Worm (Caenorhabditis elegans) whole organism, L1 larva: Measurements from ENCODE around the gene R07E5.11.

Experiments used
- C16A3.4 ChIP-seq: fragments of 150-350 bp; optimal IDR thresholded peaks from 2 replicates; lab custom pipeline; 2014; ENCODE audit warnings: missing biosample characterization, missing genetic modification characterization
- aly-2 ChIP-seq: fragments of 150-350 bp; optimal IDR thresholded peaks from 2 replicates; lab custom pipeline; 2014; ENCODE audit warnings: missing biosample characterization, missing genetic modification characterization
- ceh-90 ChIP-seq: sonication (generic microtip); optimal IDR thresholded peaks from 2 replicates; lab custom pipeline; 2016; ENCODE audit warnings: missing genetic modification characterization, missing compliant biosample characterization
- dsc-1 ChIP-seq: sonication (generic microtip); optimal IDR thresholded peaks from 2 replicates; lab custom pipeline; 2016; ENCODE audit warnings: mild to moderate bottlenecking, missing genetic modification characterization, missing compliant biosample characterization
- efl-1 ChIP-seq, 4 experiments: fragments of 150-350 bp; optimal IDR thresholded peaks in 3 of 4; peaks in 1 of 4; 1 replicate in 1 of 4; 2 replicates in 3 of 4; lab custom pipeline; 2014; ENCODE audit warnings: missing biosample characterization in 2 of 4, missing genetic modification characterization in 2 of 4, missing genetic modification reagents in 2 of 4
- egl-13 ChIP-seq: sonication (generic microtip); optimal IDR thresholded peaks from 2 replicates; lab custom pipeline; 2016; ENCODE audit warnings: missing genotype, missing genetic modification reagents, missing genetic modification characterization, missing compliant biosample characterization
- egl-27 ChIP-seq, 2 experiments: fragments of 150-350 bp in 1 of 2; sonication (generic microtip); optimal IDR thresholded peaks; 3 replicates each; lab custom pipeline; 2017 to 2018; ENCODE audit warnings: missing biosample characterization in 2 of 2, missing genetic modification characterization in 2 of 2, missing genetic modification reagents in 2 of 2
- ets-5 ChIP-seq: fragments of 200-800 bp; sonication (Bioruptor generic); IDR thresholded peaks from 2 replicates; pipeline ENCODE4 v1.3.6; 2022; ENCODE audit warnings: missing genetic modification characterization, missing compliant biosample characterization
- hlh-4 ChIP-seq: sonication (generic microtip); optimal IDR thresholded peaks from 2 replicates; lab custom pipeline; 2016; ENCODE audit warnings: mild to moderate bottlenecking, missing genetic modification characterization, missing compliant biosample characterization
- irx-1 ChIP-seq: sonication (generic microtip); optimal IDR thresholded peaks from 2 replicates; lab custom pipeline; 2016; ENCODE audit warnings: missing genetic modification characterization, missing compliant biosample characterization
- jun-1 ChIP-seq: fragments of 150-350 bp; optimal IDR thresholded peaks from 2 replicates; lab custom pipeline; 2014; ENCODE audit warnings: missing biosample characterization, missing genetic modification reagents, missing genetic modification characterization
- lin-35 ChIP-seq, 2 experiments: fragments of 150-350 bp; optimal IDR thresholded peaks; 2 replicates each; lab custom pipeline; 2014; ENCODE audit warnings: missing biosample characterization in 2 of 2, missing genetic modification characterization in 2 of 2, missing genetic modification reagents in 2 of 2
- lir-3 ChIP-seq: sonication (generic microtip); optimal IDR thresholded peaks from 2 replicates; lab custom pipeline; 2016; ENCODE audit warnings: mild to moderate bottlenecking, missing genetic modification characterization, moderate library complexity, missing compliant biosample characterization; ENCODE audit not compliant: poor library complexity
- lsy-2 ChIP-seq, 2 experiments: fragments of 150-350 bp; optimal IDR thresholded peaks; 2 replicates each; lab custom pipeline; 2014; ENCODE audit warnings: missing biosample characterization in 2 of 2, missing genetic modification characterization in 2 of 2
- mdl-1 ChIP-seq, 2 experiments: fragments of 150-350 bp; optimal IDR thresholded peaks; 2 replicates each; lab custom pipeline; 2014 to 2017; ENCODE audit warnings: missing biosample characterization in 2 of 2, missing genetic modification characterization in 2 of 2, inconsistent platforms in 1 of 2
- nhr-19 ChIP-seq: fragments of 200-800 bp; sonication (Bioruptor generic); conservative IDR thresholded peaks from 2 replicates; pipeline ENCODE4 v1.3.6; 2022; ENCODE audit warnings: missing genetic modification characterization, missing compliant biosample characterization
- nhr-20 ChIP-seq: sonication (generic microtip); optimal IDR thresholded peaks from 2 replicates; lab custom pipeline; 2016; ENCODE audit warnings: mild to moderate bottlenecking, missing genetic modification characterization, missing compliant biosample characterization
- nhr-237 ChIP-seq: fragments of 150-350 bp; optimal IDR thresholded peaks from 2 replicates; lab custom pipeline; 2014; ENCODE audit warnings: missing biosample characterization, missing genetic modification characterization
- nhr-47 ChIP-seq: sonication (generic microtip); optimal IDR thresholded peaks from 2 replicates; lab custom pipeline; 2016; ENCODE audit warnings: mild to moderate bottlenecking, missing genetic modification characterization, moderate library complexity, missing compliant biosample characterization
- nhr-71 ChIP-seq: sonication (generic microtip); optimal IDR thresholded peaks from 2 replicates; lab custom pipeline; 2016; ENCODE audit warnings: mild to moderate bottlenecking, missing genetic modification characterization, moderate library complexity, missing compliant biosample characterization
- nhr-76 ChIP-seq: sonication (generic microtip); optimal IDR thresholded peaks from 2 replicates; lab custom pipeline; 2017; ENCODE audit warnings: missing biosample characterization, missing genetic modification characterization
- nhr-77 ChIP-seq: fragments of 150-350 bp; optimal IDR thresholded peaks from 2 replicates; lab custom pipeline; 2014; ENCODE audit warnings: missing biosample characterization, missing genetic modification characterization
- nhr-84 ChIP-seq: sonication (generic microtip); optimal IDR thresholded peaks from 2 replicates; lab custom pipeline; 2017; ENCODE audit warnings: missing biosample characterization, missing genetic modification characterization
- nhr-90 ChIP-seq: sonication (generic microtip); optimal IDR thresholded peaks from 2 replicates; lab custom pipeline; 2016; ENCODE audit warnings: mild to moderate bottlenecking, missing genetic modification characterization, missing compliant biosample characterization; ENCODE audit not compliant: poor library complexity
- pax-3 ChIP-seq: fragments of 200-800 bp; sonication (Bioruptor generic); optimal IDR thresholded peaks from 2 replicates; lab custom pipeline; 2018; ENCODE audit warnings: mild to moderate bottlenecking, missing genetic modification characterization, moderate library complexity, missing compliant biosample characterization
- pqm-1 ChIP-seq: sonication (generic microtip); optimal IDR thresholded peaks from 3 replicates; lab custom pipeline; 2017; ENCODE audit warnings: missing biosample characterization, missing genetic modification characterization
- rnt-1 ChIP-seq: sonication (generic microtip); optimal IDR thresholded peaks from 2 replicates; lab custom pipeline; 2016; ENCODE audit warnings: mild to moderate bottlenecking, missing genetic modification characterization, moderate library complexity, missing compliant biosample characterization
- snpc-4 ChIP-seq: fragments of 150-350 bp; optimal IDR thresholded peaks from 2 replicates; lab custom pipeline; 2014; ENCODE audit warnings: missing biosample characterization, missing genetic modification characterization
- snu-23 ChIP-seq: sonication (generic microtip); optimal IDR thresholded peaks from 2 replicates; lab custom pipeline; 2016; ENCODE audit warnings: missing genetic modification characterization, missing compliant biosample characterization
- sox-4 ChIP-seq: sonication (generic microtip); optimal IDR thresholded peaks from 2 replicates; lab custom pipeline; 2016; ENCODE audit warnings: missing genetic modification characterization, missing compliant biosample characterization
- sptf-1 ChIP-seq: fragments of 150-350 bp; optimal IDR thresholded peaks from 2 replicates; lab custom pipeline; 2014; ENCODE audit warnings: missing biosample characterization, missing genetic modification characterization
- sup-37 ChIP-seq: fragments of 200-800 bp; sonication (Bioruptor generic); optimal IDR thresholded peaks from 2 replicates; lab custom pipeline; 2018; ENCODE audit warnings: mild to moderate bottlenecking, missing genetic modification characterization, missing compliant biosample characterization
- swsn-7 ChIP-seq: sonication (generic microtip); optimal IDR thresholded peaks from 2 replicates; lab custom pipeline; 2016; ENCODE audit warnings: missing genetic modification characterization, missing compliant biosample characterization
- tbx-2 ChIP-seq: sonication (generic microtip); optimal IDR thresholded peaks from 2 replicates; lab custom pipeline; 2016; ENCODE audit warnings: missing genetic modification characterization, missing compliant biosample characterization
- unc-130 ChIP-seq: fragments of 150-350 bp; optimal IDR thresholded peaks from 2 replicates; lab custom pipeline; 2017; ENCODE audit warnings: missing biosample characterization, missing genetic modification characterization, inconsistent platforms
- unc-86 ChIP-seq: sonication (generic microtip); optimal IDR thresholded peaks from 2 replicates; lab custom pipeline; 2016; ENCODE audit warnings: missing genetic modification characterization, missing compliant biosample characterization
- unc-98 ChIP-seq: fragments of 200-800 bp; sonication (Bioruptor generic); IDR thresholded peaks from 2 replicates; pipeline ENCODE4 v1.3.6; 2022; ENCODE audit warnings: missing genetic modification characterization, missing compliant biosample characterization
- vab-15 ChIP-seq: sonication (generic microtip); optimal IDR thresholded peaks from 2 replicates; lab custom pipeline; 2017; ENCODE audit warnings: missing genotype, mild to moderate bottlenecking, missing genetic modification characterization, missing compliant biosample characterization
- xbp-1 ChIP-seq: sonication (generic microtip); optimal IDR thresholded peaks from 2 replicates; lab custom pipeline; 2016; ENCODE audit warnings: missing genetic modification characterization, missing compliant biosample characterization

R07E5.11 gene

DNA sequence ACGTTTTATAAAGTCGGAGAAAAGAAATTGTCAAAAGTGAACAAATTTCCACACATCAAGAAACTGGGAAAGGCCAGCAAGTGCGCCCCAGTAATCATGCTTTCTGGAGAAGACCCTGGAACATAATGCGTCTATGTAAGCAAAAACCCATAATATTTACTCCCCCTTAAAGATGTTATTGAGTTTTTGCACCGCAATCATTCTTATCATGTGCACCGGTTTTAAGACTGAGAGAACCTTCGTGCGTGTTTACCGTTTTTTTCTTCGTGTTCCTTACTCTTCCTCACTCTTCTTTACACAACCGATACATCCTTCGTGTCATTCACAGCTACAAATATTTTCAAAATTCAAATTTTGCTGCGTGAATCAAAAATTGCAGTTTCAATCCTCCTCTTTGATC lies 42.1 kb downstream of the R07E5.11 start:
- TF ChIP-seq nhr-76 (tag; lab: Kevin White, UChicago) (no peak), egl-27 (tag; optimal IDR thresholded peaks at IDR 0.05; lab: Kevin White, UChicago) (no peak), sup-37 (GFP tag; lab: Kevin White, UChicago) (no peak), hlh-4 (tag; lab: Kevin White, UChicago) (no peak), sox-4 (no peak), nhr-47 (tag; lab: Kevin White, UChicago) (no peak), unc-86 (tag; lab: Kevin White, UChicago) (no peak), egl-13 (no peak), snpc-4 (no peak), efl-1 (optimal IDR thresholded peaks at IDR 0.05; lab: Kevin White, UChicago) (no peak), efl-1 (GFP tag; optimal IDR thresholded peaks at IDR 0.05 in 1 of 2; lab: Kevin White, UChicago) (no peak), pqm-1 (tag; lab: Kevin White, UChicago) (no peak), sptf-1 (tag; lab: Kevin White, UChicago) (no peak), lir-3 (no peak), vab-15 (tag; lab: Kevin White, UChicago) (no peak), nhr-77 (tag; lab: Kevin White, UChicago) (no peak), irx-1 (tag; lab: Kevin White, UChicago) (no peak), aly-2 (tag; lab: Kevin White, UChicago) (no peak), nhr-84 (tag; lab: Kevin White, UChicago) (no peak)
- TF ChIP-seq, all 84 proteins: peak for 0

DNA sequence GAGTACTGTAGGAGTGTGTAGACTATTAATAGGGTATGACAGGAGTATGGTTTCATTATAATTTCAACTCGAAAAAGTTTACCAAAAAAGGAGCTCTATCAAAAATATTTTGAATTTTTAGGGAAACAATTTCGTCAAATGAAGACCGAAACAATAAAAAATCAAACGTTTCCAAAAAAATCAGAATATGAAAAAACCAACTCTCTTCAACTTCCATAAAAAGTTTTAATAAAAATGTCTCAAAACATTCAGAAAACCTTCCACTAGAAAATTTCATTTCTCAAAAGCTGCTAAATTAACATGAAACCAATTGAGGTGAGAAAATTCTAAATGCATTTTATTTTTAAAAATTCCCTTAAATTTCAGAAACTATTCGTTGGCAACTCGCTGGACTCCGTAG lies 44.5 kb downstream of the R07E5.11 start, which contains the start of gene ckb-3:
Gene ckb-3 (plus strand): TSS at position 301 of the 400 bp plus-strand sequence.
- TF ChIP-seq nhr-47 (tag; lab: Kevin White, UChicago) (no peak), pax-3 (tag; lab: Kevin White, UChicago) (no peak), unc-130 (tag; lab: Kevin White, UChicago) (no peak), unc-98 (no peak), ets-5 (no peak), irx-1 (tag; lab: Kevin White, UChicago) (no peak)
- TF ChIP-seq, all 84 proteins: peak for 0

DNA sequence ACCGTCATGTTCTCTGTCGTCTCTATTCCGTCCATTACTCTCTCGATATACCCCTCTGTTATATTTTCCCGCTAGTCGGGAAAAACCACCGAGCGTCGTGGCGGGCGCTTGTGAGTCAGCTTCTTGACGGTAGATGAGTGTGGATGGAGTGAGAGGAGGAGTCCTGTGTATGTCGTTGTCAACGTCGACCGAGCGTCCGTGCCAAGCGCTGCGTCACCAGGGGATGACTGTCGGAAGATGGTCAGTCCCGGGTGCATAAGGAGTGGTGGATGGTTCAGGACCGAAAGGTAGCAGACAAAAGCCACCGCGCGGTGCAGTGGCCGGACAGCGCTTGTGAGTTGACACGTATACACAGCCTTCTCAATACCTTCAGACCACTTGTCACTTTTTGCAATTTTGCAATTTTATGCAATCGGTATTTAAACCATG lies 45.6 kb downstream of the R07E5.11 start:
- TF ChIP-seq lsy-2 (tag; optimal IDR thresholded peaks at IDR 0.05; lab: Kevin White, UChicago) (peak in 1 of 2 experiments; percentile 57), aly-2 (tag; lab: Kevin White, UChicago) (peak; percentile 35), lin-35 (GFP tag; optimal IDR thresholded peaks at IDR 0.05; lab: Kevin White, UChicago) (peak in 1 of 2 experiments; percentile 26), tbx-2 (tag; lab: Kevin White, UChicago) (peak; percentile 24), nhr-19 (GFP tag; lab: Robert Waterston, UW) (peak; percentile 68), snu-23 (GFP tag; lab: Kevin White, UChicago) (peak; percentile 45), nhr-71 (tag; lab: Kevin White, UChicago) (peak; percentile 61), dsc-1 (tag; lab: Kevin White, UChicago) (peak; percentile 44), xbp-1 (tag; lab: Kevin White, UChicago) (peak; percentile 28), swsn-7 (peak; percentile 21), C16A3.4 (peak; percentile 13), efl-1 (optimal IDR thresholded peaks at IDR 0.05; lab: Kevin White, UChicago) (peak in 1 of 2 experiments; percentile 9), efl-1 (GFP tag; optimal IDR thresholded peaks at IDR 0.05 in 1 of 2; lab: Kevin White, UChicago) (peak in 1 of 2 experiments; percentile 70), nhr-90 (peak; percentile 37), nhr-47 (tag; lab: Kevin White, UChicago) (peak; percentile 51), jun-1 (tag; lab: Kevin White, UChicago) (peak; percentile 17), mdl-1 (tag; optimal IDR thresholded peaks at IDR 0.05; lab: Kevin White, UChicago) (peak in 1 of 2 experiments; percentile 14), nhr-20 (peak; percentile 36), lir-3 (peak; percentile 27)

DNA sequence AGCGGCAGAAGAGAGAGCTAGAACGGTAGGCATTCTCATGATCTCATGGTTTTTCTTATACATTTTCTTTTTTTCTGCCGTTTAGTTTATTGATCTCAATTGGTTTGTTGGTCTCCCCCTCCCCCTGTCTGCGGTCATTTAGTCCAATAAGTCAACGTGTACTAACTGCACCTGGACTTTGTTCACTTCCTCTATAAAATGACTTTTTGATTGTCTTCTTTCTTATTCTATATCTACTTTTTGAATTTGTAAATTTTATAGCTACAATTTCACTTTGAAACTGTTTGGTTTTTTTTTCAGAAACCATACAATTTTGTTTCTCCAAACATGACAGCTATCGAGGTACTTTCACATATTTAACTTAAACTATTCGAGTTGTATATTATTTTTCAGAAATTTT lies 47.4 kb downstream of the R07E5.11 start, which contains the start of gene ckb-2:
Gene ckb-2 (plus strand): TSS at position 301 of the 400 bp plus-strand sequence.
- no peak for TF ChIP-seq nhr-237 (tag; lab: Kevin White, UChicago)
- peak; percentile 71 for TF ChIP-seq xbp-1 (tag; lab: Kevin White, UChicago)
- TF ChIP-seq rnt-1 (tag; lab: Kevin White, UChicago) = no peak
- no peak for TF ChIP-seq ceh-90 (tag; lab: Kevin White, UChicago)
- no peak for TF ChIP-seq unc-98
- no peak for TF ChIP-seq nhr-19 (GFP tag; lab: Robert Waterston, UW)
